Worm (Caenorhabditis elegans): ENCODE results near the gene ugt-64.

DNA sequence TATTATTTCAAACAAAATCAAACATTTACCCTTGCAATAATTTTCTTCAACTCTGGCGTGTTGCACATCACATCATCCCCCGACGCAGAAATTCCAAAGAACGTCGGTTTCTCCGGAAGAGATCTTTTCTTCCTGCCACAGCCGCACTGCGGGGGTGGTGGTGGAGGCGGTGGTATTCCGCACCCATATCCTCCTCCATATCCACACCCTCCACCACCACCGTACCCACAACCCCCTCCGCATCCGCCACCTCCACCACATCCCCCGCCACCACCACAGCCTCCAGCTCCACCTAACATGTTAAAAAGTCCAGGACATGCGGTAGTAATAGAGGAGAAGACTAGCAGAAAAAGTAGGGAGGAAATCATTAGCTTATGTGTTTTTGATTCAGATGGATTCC lies 48.7 kb upstream of the ugt-64 start, which contains the start of gene grl-29:
- no peak for TF ChIP-seq him-1 (tag; optimal IDR thresholded peaks at IDR 0.05)
- no peak for TF ChIP-seq W03F9.2 (tag; optimal IDR thresholded peaks at IDR 0.05)

Measured in whole organism, L4/young adult.